Fruit fly (Drosophila melanogaster) whole organism, wandering third instar larva: ENCODE data around the gene Ugt36F1.
A peak's percentile ranks its signal among the peaks of the same experiment; 100 is the strongest.

ENCODE experiments used
- Abd-B ChIP-seq: fragments of >200 bp; optimal IDR thresholded peaks from 2 replicates; lab custom pipeline; 2017; ENCODE audit warnings: missing biosample characterization, missing genetic modification characterization
- CG32264 ChIP-seq: fragments of 200-800 bp; sonication (Bioruptor generic); optimal IDR thresholded peaks from 2 replicates; lab custom pipeline; 2016; ENCODE audit warnings: missing biosample characterization, missing genetic modification characterization
- CG9705 ChIP-seq: fragments of 200-800 bp; sonication (Bioruptor generic); optimal IDR thresholded peaks from 2 replicates; lab custom pipeline; 2018; ENCODE audit warnings: missing biosample characterization, mild to moderate bottlenecking, missing genetic modification characterization
- CrebA ChIP-seq: fragments of 200-800 bp; sonication (Bioruptor generic); optimal IDR thresholded peaks from 2 replicates; lab custom pipeline; 2016; ENCODE audit warnings: missing biosample characterization, mild to moderate bottlenecking, missing genetic modification characterization, borderline replicate concordance
- Dif ChIP-seq: fragments of 200-275, 200-300 bp; sonication (Bioruptor generic); optimal IDR thresholded peaks from 2 replicates; lab custom pipeline; 2018; ENCODE audit warnings: missing biosample characterization, missing genetic modification characterization; ENCODE audit not compliant: partially characterized antibody
- GATAd ChIP-seq: sonication (Bioruptor generic); optimal IDR thresholded peaks from 2 replicates; lab custom pipeline; 2016; ENCODE audit warnings: missing biosample characterization, missing genetic modification characterization
- HLH106 ChIP-seq: fragments of 200-800 bp; optimal IDR thresholded peaks from 3 replicates; lab custom pipeline; 2019; ENCODE audit warnings: missing biosample characterization, mild to moderate bottlenecking, missing genetic modification characterization, moderate library complexity
- Hnf4 ChIP-seq: fragments of 200-800 bp; sonication (Bioruptor generic); optimal IDR thresholded peaks from 2 replicates; lab custom pipeline; 2016; ENCODE audit warnings: missing biosample characterization, mild to moderate bottlenecking, missing genetic modification characterization
- Hr78 ChIP-seq: fragments of >200 bp; optimal IDR thresholded peaks from 2 replicates; lab custom pipeline; 2017; ENCODE audit warnings: missing biosample characterization, missing genetic modification characterization
- Hr83 ChIP-seq: fragments of 200-300 bp; sonication (Bioruptor generic); optimal IDR thresholded peaks from 2 replicates; lab custom pipeline; 2016; ENCODE audit warnings: missing biosample characterization, mild to moderate bottlenecking, missing genetic modification characterization, moderate library complexity; ENCODE audit not compliant: poor library complexity, severe bottlenecking
- Jra ChIP-seq: sonication (Bioruptor generic); optimal IDR thresholded peaks from 2 replicates; lab custom pipeline; 2016; ENCODE audit warnings: missing biosample characterization, missing genetic modification characterization
- Mio ChIP-seq: sonication (Bioruptor generic); optimal IDR thresholded peaks from 2 replicates; lab custom pipeline; 2016; ENCODE audit warnings: missing biosample characterization, missing genetic modification characterization
- Myc ChIP-seq: fragments of >200 bp; optimal IDR thresholded peaks from 2 replicates; lab custom pipeline; 2017
- N ChIP-seq: fragments of >200 bp; optimal IDR thresholded peaks from 2 replicates; lab custom pipeline; 2018; ENCODE audit warnings: missing biosample characterization, missing external identifiers, missing genetic modification characterization
- OdsH ChIP-seq: fragments of 200-800 bp; sonication (Bioruptor generic); optimal IDR thresholded peaks from 2 replicates; lab custom pipeline; 2016; ENCODE audit warnings: missing biosample characterization, mild to moderate bottlenecking, missing genetic modification characterization
- Sp1 ChIP-seq: fragments of 200-800 bp; sonication (Bioruptor generic); optimal IDR thresholded peaks from 3 replicates; lab custom pipeline; 2019; ENCODE audit warnings: missing biosample characterization, mild to moderate bottlenecking, missing genetic modification characterization, moderate library complexity
- Vsx2 ChIP-seq: fragments of 200-300, 225-300 bp; sonication (Bioruptor generic); optimal IDR thresholded peaks from 2 replicates; lab custom pipeline; 2018; ENCODE audit warnings: missing biosample characterization, missing genetic modification characterization; ENCODE audit not compliant: partially characterized antibody
- br ChIP-seq: fragments of 200-800 bp; sonication (Bioruptor generic); optimal IDR thresholded peaks from 2 replicates; lab custom pipeline; 2016; ENCODE audit warnings: missing biosample characterization, missing genetic modification characterization
- brk ChIP-seq: fragments of 200-800 bp; sonication (Bioruptor generic); optimal IDR thresholded peaks from 2 replicates; lab custom pipeline; 2016; ENCODE audit warnings: missing biosample characterization, mild to moderate bottlenecking, missing genetic modification characterization
- dl ChIP-seq, 2 experiments: fragments of 175-275, 200-275 bp in 1 of 2; fragments of 200-275 bp in 1 of 2; sonication (Bioruptor generic); optimal IDR thresholded peaks; lab custom pipeline; 2018; ENCODE audit warnings: mild to moderate bottlenecking in 2 of 2, missing biosample characterization in 2 of 2, missing genetic modification characterization in 2 of 2, moderate library complexity in 2 of 2; ENCODE audit not compliant: partially characterized antibody in 2 of 2, insufficient read depth in 1 of 2
- dmrt93B ChIP-seq: fragments of 200-800 bp; sonication (Bioruptor generic); optimal IDR thresholded peaks from 2 replicates; lab custom pipeline; 2018; ENCODE audit warnings: missing biosample characterization, mild to moderate bottlenecking, missing genetic modification characterization
- foxo ChIP-seq, 2 experiments: fragments of 200-800 bp; sonication (Bioruptor generic); optimal IDR thresholded peaks; 2 replicates in 1 of 2; 3 replicates in 1 of 2; lab custom pipeline; 2016 to 2017; ENCODE audit warnings: missing biosample characterization in 2 of 2, missing genetic modification characterization in 2 of 2
- fru ChIP-seq: fragments of 200-800 bp; sonication (Bioruptor generic); optimal IDR thresholded peaks from 3 replicates; lab custom pipeline; 2016; ENCODE audit warnings: missing biosample characterization, mild to moderate bottlenecking, missing genetic modification characterization
- h ChIP-seq: fragments of 200-800 bp; sonication (Bioruptor generic); optimal IDR thresholded peaks from 3 replicates; lab custom pipeline; 2016; ENCODE audit warnings: missing biosample characterization, mild to moderate bottlenecking, missing genetic modification characterization
- jim ChIP-seq: fragments of 175-275, 200-325 bp; sonication (Bioruptor generic); optimal IDR thresholded peaks from 2 replicates; lab custom pipeline; 2016; ENCODE audit warnings: missing biosample characterization, mild to moderate bottlenecking, missing genetic modification characterization
- lola ChIP-seq: fragments of >200 bp; optimal IDR thresholded peaks from 2 replicates; lab custom pipeline; 2017; ENCODE audit warnings: missing biosample characterization, missing genetic modification characterization
- pan ChIP-seq: fragments of >200 bp; optimal IDR thresholded peaks from 2 replicates; lab custom pipeline; 2017
- sage ChIP-seq: fragments of 200-800 bp; sonication (Bioruptor generic); optimal IDR thresholded peaks from 2 replicates; lab custom pipeline; 2016; ENCODE audit warnings: missing biosample characterization, mild to moderate bottlenecking, missing genetic modification characterization
- sv ChIP-seq: fragments of 200-800 bp; sonication (Bioruptor generic); optimal IDR thresholded peaks from 3 replicates; lab custom pipeline; 2016; ENCODE audit warnings: missing biosample characterization, missing genetic modification characterization
- tai ChIP-seq: sonication (Bioruptor generic); optimal IDR thresholded peaks from 2 replicates; lab custom pipeline; 2016; ENCODE audit warnings: missing biosample characterization, missing genetic modification characterization
- usp ChIP-seq: fragments of >200 bp; optimal IDR thresholded peaks from 2 replicates; lab custom pipeline; 2017; ENCODE audit warnings: missing biosample characterization, missing genetic modification characterization
- woc ChIP-seq: sonication (Bioruptor generic); optimal IDR thresholded peaks from 2 replicates; lab custom pipeline; 2016; ENCODE audit warnings: missing biosample characterization, mild to moderate bottlenecking, missing genetic modification characterization

The Ugt36F1 gene

DNA sequence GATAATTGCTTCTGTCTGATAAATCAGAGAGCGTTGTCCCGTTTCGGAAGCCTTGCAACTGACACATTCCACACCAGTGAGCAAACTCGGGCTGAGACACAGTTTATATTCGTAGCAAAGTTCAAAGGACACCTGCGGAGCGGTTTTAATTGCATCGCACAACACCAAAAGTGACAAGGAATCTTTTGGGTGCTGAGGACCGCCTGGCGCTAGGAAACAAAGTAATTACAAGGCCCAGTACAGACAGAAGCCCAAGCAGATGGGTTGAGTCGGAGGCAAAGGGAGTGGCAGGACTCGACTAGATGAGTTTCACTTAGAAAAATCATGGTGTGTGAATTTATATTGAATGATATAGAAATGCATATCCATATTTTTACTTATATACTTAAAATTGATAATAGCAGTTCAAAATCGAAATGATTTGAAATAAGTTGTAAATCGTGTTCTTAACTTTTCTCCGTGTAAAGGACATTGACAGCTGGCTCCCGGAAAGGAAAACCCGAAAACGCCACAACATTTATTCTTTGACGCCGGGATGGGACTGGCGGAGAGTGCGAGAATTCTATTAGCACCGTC lies 10.3 kb upstream of the Ugt36F1 start:
- no peak for TF ChIP-seq Jra (GFP tag; lab: Kevin White, UChicago)
- TF ChIP-seq GATAd (GFP tag; lab: Kevin White, UChicago), result no peak
- no peak for TF ChIP-seq Myc (lab: Kevin White, UChicago)

dm6 chr2L:18809486-18809885 lies 9.7 kb upstream of the Ugt36F1 start:
- TF ChIP-seq dl (GFP tag; optimal IDR thresholded peaks at IDR 0.05; lab: Kevin White, UChicago; ENCODE audit: insufficient read depth in 1 of 2, partially characterized antibody in 2 of 2), result no peak
- no peak for TF ChIP-seq HLH106 (tag; lab: Kevin White, UChicago)
- no peak for TF ChIP-seq CG32264 (GFP tag; lab: Kevin White, UChicago)
- TF ChIP-seq OdsH, result no peak
- no peak for TF ChIP-seq jim
- TF ChIP-seq Myc (lab: Kevin White, UChicago), result no peak
- TF ChIP-seq Vsx2 (GFP tag; lab: Kevin White, UChicago), result no peak
- no peak for TF ChIP-seq CrebA (GFP tag; lab: Kevin White, UChicago)
- TF ChIP-seq N (GFP tag; lab: Kevin White, UChicago), result no peak
- TF ChIP-seq woc, result no peak
- no peak for TF ChIP-seq Jra (GFP tag; lab: Kevin White, UChicago)
- TF ChIP-seq Abd-B (GFP tag; lab: Kevin White, UChicago), result no peak

dm6 chr2L:18810960-18811642 lies 8.0 kb upstream of the Ugt36F1 start, which contains the start of the genes CG10570 and CG42502:
CG10570 (minus strand) TSS chr2L:18811252.
CG42502 (minus strand) TSS chr2L:18811252.
- TF ChIP-seq Jra (GFP tag; lab: Kevin White, UChicago) (no peak), dmrt93B (GFP tag; lab: Kevin White, UChicago) (no peak), Mio (GFP tag; lab: Kevin White, UChicago) (no peak), usp (no peak), jim (no peak), CG9705 (GFP tag; lab: Kevin White, UChicago) (no peak), OdsH (no peak), lola (GFP tag; lab: Kevin White, UChicago) (no peak), sage (GFP tag; lab: Kevin White, UChicago) (no peak), Hr78 (GFP tag; lab: Kevin White, UChicago) (no peak), Abd-B (GFP tag; lab: Kevin White, UChicago) (no peak), Dif (GFP tag; lab: Kevin White, UChicago) (peak; percentile 2), HLH106 (tag; lab: Kevin White, UChicago) (peak; percentile 41), pan (peak; percentile 34), Hr83 (GFP tag; lab: Kevin White, UChicago) (no peak), tai (GFP tag; lab: Kevin White, UChicago) (no peak), Sp1 (GFP tag; lab: Kevin White, UChicago) (peak; percentile 27), N (GFP tag; lab: Kevin White, UChicago) (no peak), foxo (GFP tag; optimal IDR thresholded peaks at IDR 0.05; lab: Kevin White, UChicago) (no peak), Vsx2 (GFP tag; lab: Kevin White, UChicago) (no peak), Hnf4 (GFP tag; lab: Kevin White, UChicago) (no peak), brk (GFP tag; lab: Kevin White, UChicago) (no peak), fru (GFP tag; lab: Kevin White, UChicago) (no peak), h (GFP tag; lab: Kevin White, UChicago) (no peak)

dm6 chr2L:18812348-18812747 lies 6.8 kb upstream of the Ugt36F1 start, which contains the start of the genes CG17325 and CG42305:
CG17325 (plus strand) TSS chr2L:18812648.
CG42305 (plus strand) TSS chr2L:18812648.
- no peak for TF ChIP-seq Dif (GFP tag; lab: Kevin White, UChicago)
- no peak for TF ChIP-seq lola (GFP tag; lab: Kevin White, UChicago)
- no peak for TF ChIP-seq br (GFP tag; lab: Kevin White, UChicago)
- no peak for TF ChIP-seq sv
- TF ChIP-seq Hnf4 (GFP tag; lab: Kevin White, UChicago), result no peak
- no peak for TF ChIP-seq Hr83 (GFP tag; lab: Kevin White, UChicago)
